Worm (Caenorhabditis elegans) whole organism, mixed stage, embryonic: Measurements from ENCODE around the gene F41E6.15.

Experiments
- elt-3 ChIP-seq: fragments of 150-350 bp; optimal IDR thresholded peaks from 2 replicates; lab custom pipeline; 2014; ENCODE audit warnings: missing biosample characterization, missing genetic modification characterization
- mep-1 ChIP-seq: fragments of 150-350 bp; optimal IDR thresholded peaks from 2 replicates; lab custom pipeline; 2017; ENCODE audit warnings: missing biosample characterization, missing genetic modification reagents, missing genetic modification characterization, inconsistent platforms
- nhr-12 ChIP-seq: fragments of 150-350 bp; optimal IDR thresholded peaks from 2 replicates; lab custom pipeline; 2014; ENCODE audit warnings: missing biosample characterization, missing genetic modification characterization
- ztf-11 ChIP-seq: fragments of 150-350 bp; optimal IDR thresholded peaks from 2 replicates; lab custom pipeline; 2014; ENCODE audit warnings: missing biosample characterization, missing genetic modification characterization

- TF ChIP-seq mep-1 (tag; lab: Kevin White, UChicago) (no peak), elt-3 (no peak), nhr-12 (tag; lab: Kevin White, UChicago) (no peak), ztf-11 (no peak)
These were observed 30.2 kb upstream of the F41E6.15 start for ce11 chrV:8632788-8633187.
